Worm (Caenorhabditis elegans) whole organism, L4/young adult: ENCODE data around the gene C05C8.5.

ENCODE experiments used
- W03F9.2 ChIP-seq: fragments of 150-350 bp; optimal IDR thresholded peaks from 2 replicates; lab custom pipeline; 2014; ENCODE audit warnings: missing biosample characterization, missing genetic modification characterization
- dao-5 ChIP-seq: sonication (generic microtip); optimal IDR thresholded peaks from 2 replicates; lab custom pipeline; 2016; ENCODE audit warnings: missing genotype, missing genetic modification characterization, moderate library complexity, missing compliant biosample characterization
- him-1 ChIP-seq: sonication (generic microtip); optimal IDR thresholded peaks from 2 replicates; lab custom pipeline; 2016; ENCODE audit warnings: missing genotype, missing genetic modification reagents, missing genetic modification characterization, missing compliant biosample characterization

ce11 chrV:7201353-7201752 lies 33.3 kb downstream of the C05C8.5 start:
- TF ChIP-seq W03F9.2 (tag; lab: Kevin White, UChicago) (no peak), him-1 (no peak), dao-5 (no peak)
